Worm (Caenorhabditis elegans): ENCODE data around the gene spig-3.

The spig-3 gene

ce11 chrV:14324502-14325467 is 25.3 kb upstream of the spig-3 start, which contains the start of the genes F47B8.4 and F47B8.18 (continued):
- TF ChIP-seq dmd-9 (GFP tag; IDR thresholded peaks at IDR 0.05) (0 out of 2 replicates have a peak, but pooled peaks have one; percentile 33), ceh-44 (GFP tag; IDR thresholded peaks at IDR 0.05) (no peak), F37D6.2 (tag; optimal IDR thresholded peaks at IDR 0.05) (no peak), lin-1 (GFP tag; IDR thresholded peaks at IDR 0.05) (no peak), mxl-2 (GFP tag; conservative IDR thresholded peaks at IDR 0.05) (no peak), F26F4.8 (GFP tag; conservative IDR thresholded peaks at IDR 0.05) (0 out of 2 replicates have a peak, but pooled peaks have one; percentile 3), arid-1 (GFP tag; conservative IDR thresholded peaks at IDR 0.05) (no peak), zip-11 (GFP tag; IDR thresholded peaks at IDR 0.05) (no peak), madf-9 (GFP tag; conservative IDR thresholded peaks at IDR 0.05) (no peak), fos-1 (tag; optimal IDR thresholded peaks at IDR 0.05) (no peak), pha-4 (GFP tag; IDR thresholded peaks at IDR 0.05) (peak; percentile 90; the same call in 1 of the 2 replicates), pha-4 (tag; optimal IDR thresholded peaks at IDR 0.05) (no peak), Y48G9A.11 (GFP tag; IDR thresholded peaks at IDR 0.05) (no peak), vab-7 (GFP tag; IDR thresholded peaks at IDR 0.05) (0 out of 2 replicates have a peak, but pooled peaks have one; percentile 17), nhr-11 (tag; optimal IDR thresholded peaks at IDR 0.05) (no peak), unc-39 (tag; optimal IDR thresholded peaks at IDR 0.05) (no peak)

DNA sequence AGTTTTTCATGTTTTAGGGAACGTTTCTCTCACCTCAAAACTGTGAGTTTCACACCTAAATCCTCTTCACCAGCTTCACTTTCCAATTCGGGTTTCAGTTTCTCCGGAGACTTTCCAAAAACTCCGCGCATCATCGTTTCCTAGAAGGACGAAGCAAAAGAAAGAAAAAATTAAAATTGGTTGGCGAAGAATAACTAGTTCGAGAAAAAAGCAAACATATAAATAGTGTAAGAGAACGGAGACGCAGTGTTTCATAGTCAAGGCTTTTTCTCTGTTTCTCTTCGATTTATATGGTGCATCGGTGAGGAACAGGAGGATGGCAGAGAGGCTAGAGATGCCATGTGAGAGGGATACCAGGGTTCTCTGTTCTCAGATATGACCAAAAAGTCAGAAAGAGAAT is 23.3 kb upstream of the spig-3 start, which contains the start of gene F47B8.3:
TSS of gene F47B8.3 (minus strand) at position 261 of the 400 bp plus-strand sequence.
- TF ChIP-seq set-16 (GFP tag; IDR thresholded peaks at IDR 0.05): no peak
- TF ChIP-seq hlh-30 (tag; optimal IDR thresholded peaks at IDR 0.05; ENCODE audit: insufficient read depth): peak; percentile 75
- TF ChIP-seq nhr-28 (tag; optimal IDR thresholded peaks at IDR 0.05): peak; percentile 50
- peak; percentile 48 for TF ChIP-seq hmg-1.1 (GFP tag; IDR thresholded peaks at IDR 0.05)
- TF ChIP-seq mdl-1 (tag; optimal IDR thresholded peaks at IDR 0.05): peak in 1 of 2 experiments; percentile 70
- no peak for TF ChIP-seq daf-16 (GFP tag; optimal IDR thresholded peaks at IDR 0.05)
- TF ChIP-seq daf-16 (tag; optimal IDR thresholded peaks at IDR 0.05): peak; percentile 9
- peak in 1 of 2 experiments; percentile 49 for TF ChIP-seq lsy-2 (tag; optimal IDR thresholded peaks at IDR 0.05)
- no peak for TF ChIP-seq hif-1 (tag; optimal IDR thresholded peaks at IDR 0.05)
- TF ChIP-seq dve-1 (tag; optimal IDR thresholded peaks at IDR 0.05; ENCODE audit: insufficient read depth): peak; percentile 3
- TF ChIP-seq ama-1 (optimal IDR thresholded peaks at IDR 0.05): no peak
- TF ChIP-seq nhr-6 (tag; optimal IDR thresholded peaks at IDR 0.05): peak; percentile 42
- peak; percentile 31 for TF ChIP-seq hlh-11 (tag; optimal IDR thresholded peaks at IDR 0.05)
- TF ChIP-seq fos-1 (tag; optimal IDR thresholded peaks at IDR 0.05): no peak
- peak; percentile 59 for TF ChIP-seq mep-1 (tag; optimal IDR thresholded peaks at IDR 0.05)
- TF ChIP-seq Y5F2A.4 (GFP tag; optimal IDR thresholded peaks at IDR 0.05): no peak
- peak; percentile 19 for TF ChIP-seq rbr-2 (tag; optimal IDR thresholded peaks at IDR 0.05)
- peak; percentile 12 for TF ChIP-seq mxl-3 (GFP tag; optimal IDR thresholded peaks at IDR 0.05)

- TF ChIP-seq zip-11 (GFP tag; IDR thresholded peaks at IDR 0.05) (no peak), rbr-2 (tag; optimal IDR thresholded peaks at IDR 0.05) (no peak), nhr-48 (tag; optimal IDR thresholded peaks at IDR 0.05) (no peak), aly-2 (tag; optimal IDR thresholded peaks at IDR 0.05) (no peak), spr-1 (tag; optimal IDR thresholded peaks at IDR 0.05) (no peak), F44E2.7 (GFP tag; IDR thresholded peaks at IDR 0.05) (no peak), nhr-77 (tag; optimal IDR thresholded peaks at IDR 0.05) (no peak), aha-1 (tag) (no peak), mes-2 (tag; optimal IDR thresholded peaks at IDR 0.05; ENCODE audit: poor library complexity, severe bottlenecking) (no peak), ztf-7 (tag; optimal IDR thresholded peaks at IDR 0.05) (no peak), nhr-10 (tag; optimal IDR thresholded peaks at IDR 0.05) (no peak), lim-7 (GFP tag; IDR thresholded peaks at IDR 0.05) (0 out of 2 replicates have a peak, but pooled peaks have one; percentile 55), T26A8.4 (GFP tag; IDR thresholded peaks at IDR 0.05) (no peak), sdz-12 (GFP tag; optimal IDR thresholded peaks at IDR 0.05) (no peak), vab-7 (GFP tag; IDR thresholded peaks at IDR 0.05) (no peak), set-16 (GFP tag; IDR thresholded peaks at IDR 0.05) (peak; percentile 99), Y75B8A.6 (GFP tag; IDR thresholded peaks at IDR 0.05) (no peak), fkh-10 (GFP tag; optimal IDR thresholded peaks at IDR 0.05) (no peak)
Measured at ce11 chrV:14320730-14321319, 21.4 kb upstream of the spig-3 start.
